Worm (Caenorhabditis elegans) whole organism, L4/young adult: ENCODE measurements around the gene fip-2.

Source experiments
- W03F9.2 ChIP-seq: fragments of 150-350 bp; optimal IDR thresholded peaks from 2 replicates; lab custom pipeline; 2014; ENCODE audit warnings: missing biosample characterization, missing genetic modification characterization
- dao-5 ChIP-seq: sonication (generic microtip); optimal IDR thresholded peaks from 2 replicates; lab custom pipeline; 2016; ENCODE audit warnings: missing genotype, missing genetic modification characterization, moderate library complexity, missing compliant biosample characterization
- him-1 ChIP-seq: sonication (generic microtip); optimal IDR thresholded peaks from 2 replicates; lab custom pipeline; 2016; ENCODE audit warnings: missing genotype, missing genetic modification reagents, missing genetic modification characterization, missing compliant biosample characterization

Gene fip-2

ce11 chrV:9076273-9076672 is 8.5 kb downstream of the fip-2 start, which contains the start of gene T27E4.7:
T27E4.7 (minus strand) TSS chrV:9076322.
- TF ChIP-seq him-1 (tag; lab: Kevin White, UChicago) (no peak), dao-5 (tag; lab: Kevin White, UChicago) (no peak), W03F9.2 (tag; lab: Kevin White, UChicago) (no peak)

DNA sequence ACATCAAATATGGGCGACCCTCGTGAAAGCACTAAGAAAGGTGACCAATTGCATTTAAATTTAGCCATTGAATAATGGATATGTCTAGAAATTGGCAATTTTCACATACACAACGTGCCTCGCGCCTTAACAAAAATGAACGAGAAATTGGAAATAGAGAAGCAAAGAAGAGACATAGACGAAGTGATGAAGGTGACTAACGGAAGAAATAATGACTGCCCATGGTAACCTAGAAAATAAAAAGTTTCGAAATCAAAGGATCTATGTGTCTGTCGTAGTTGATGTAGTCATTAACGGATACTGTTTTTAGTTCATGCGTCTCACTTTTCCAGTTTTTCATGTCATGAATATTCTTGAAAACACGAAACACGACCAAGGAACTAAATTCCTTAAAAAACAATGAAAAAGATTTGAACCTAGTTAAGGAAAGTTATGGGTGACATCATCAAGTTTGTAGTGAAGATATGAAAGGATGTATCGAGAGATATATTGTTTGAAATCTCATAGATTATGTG is 10.3 kb downstream of the fip-2 start:
- no peak for TF ChIP-seq dao-5 (tag; lab: Kevin White, UChicago)
- no peak for TF ChIP-seq W03F9.2 (tag; lab: Kevin White, UChicago)
- no peak for TF ChIP-seq him-1 (tag; lab: Kevin White, UChicago)

ce11 chrV:9078815-9079525 is 11.2 kb downstream of the fip-2 start:
- TF ChIP-seq him-1 (tag; lab: Kevin White, UChicago) (no peak), dao-5 (tag; lab: Kevin White, UChicago) (no peak), W03F9.2 (tag; lab: Kevin White, UChicago) (no peak)

DNA sequence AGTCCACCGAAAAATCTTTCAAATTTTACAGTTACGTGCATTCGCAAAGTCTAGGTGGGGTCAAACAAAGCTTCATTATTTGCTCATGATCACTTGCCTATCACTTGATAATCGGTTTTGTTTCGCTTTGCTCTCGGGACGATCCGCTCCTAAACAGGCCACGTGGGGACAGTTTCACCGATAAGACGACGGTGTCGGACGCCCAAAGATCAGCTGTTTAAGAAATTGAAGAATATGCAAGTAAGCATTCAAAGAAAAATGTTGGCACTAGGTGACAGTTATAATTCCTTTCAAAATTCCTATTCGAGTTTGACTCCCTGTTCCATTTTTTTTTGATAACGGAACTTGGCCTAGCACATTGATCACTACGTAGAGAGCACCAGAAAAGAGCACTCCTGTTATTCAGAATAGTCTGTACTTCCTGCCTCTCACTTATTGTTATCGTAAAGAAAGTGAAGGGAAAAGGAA is 12.2 kb downstream of the fip-2 start:
- TF ChIP-seq W03F9.2 (tag; lab: Kevin White, UChicago) (no peak), him-1 (tag; lab: Kevin White, UChicago) (no peak), dao-5 (tag; lab: Kevin White, UChicago) (no peak)

DNA sequence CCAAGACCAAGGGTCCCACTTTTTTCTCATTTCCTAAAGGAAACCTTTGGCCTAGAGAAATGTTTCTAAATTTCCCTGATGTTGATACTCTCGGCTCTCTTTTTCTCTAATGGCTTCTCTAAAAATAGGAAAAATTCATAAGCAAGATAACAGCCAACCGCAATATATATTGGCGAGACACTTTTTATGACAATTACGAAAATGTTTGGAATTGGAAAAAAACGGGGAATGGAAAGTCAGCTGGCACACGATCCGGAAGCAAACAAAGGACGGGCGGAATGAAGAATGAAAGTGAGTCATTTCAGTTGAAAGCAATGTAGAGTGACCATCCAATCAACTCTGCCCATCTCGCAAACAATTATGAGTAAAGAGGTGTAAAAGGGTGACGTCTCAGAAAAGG is 13.6 kb downstream of the fip-2 start:
- TF ChIP-seq dao-5 (tag; lab: Kevin White, UChicago): no peak

ce11 chrV:9082350-9082749 is 14.6 kb downstream of the fip-2 start:
- no peak for TF ChIP-seq W03F9.2 (tag; lab: Kevin White, UChicago)
- TF ChIP-seq dao-5 (tag; lab: Kevin White, UChicago): no peak
- no peak for TF ChIP-seq him-1 (tag; lab: Kevin White, UChicago)

- TF ChIP-seq W03F9.2 (tag; lab: Kevin White, UChicago) (no peak), dao-5 (tag; lab: Kevin White, UChicago) (no peak), him-1 (tag; lab: Kevin White, UChicago) (no peak)
These were observed 16.5 kb downstream of the fip-2 start for ce11 chrV:9084252-9084651.

- TF ChIP-seq W03F9.2 (tag; lab: Kevin White, UChicago) (no peak), dao-5 (tag; lab: Kevin White, UChicago) (no peak), him-1 (tag; lab: Kevin White, UChicago) (no peak)
These were observed 18.1 kb downstream of the fip-2 start for ce11 chrV:9085845-9086244.

DNA sequence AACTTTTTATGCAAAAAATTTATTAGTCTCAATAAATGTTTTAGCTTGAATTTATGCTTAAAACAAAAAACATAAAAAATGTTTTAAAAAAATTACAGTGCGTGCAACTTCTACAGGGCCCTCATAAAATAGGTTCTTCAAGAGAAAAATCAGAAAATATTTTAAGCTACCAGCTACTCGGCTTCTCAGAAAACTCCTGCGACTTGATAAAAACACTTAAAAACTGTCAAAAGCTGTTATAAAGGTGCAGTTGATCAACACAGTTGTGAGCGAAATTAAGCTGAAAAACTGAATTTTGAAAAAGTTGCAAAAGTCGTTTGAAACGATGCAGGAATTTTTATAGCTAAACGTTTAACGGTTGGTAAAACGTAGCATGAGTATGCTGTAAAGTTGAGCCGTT is 21.0 kb downstream of the fip-2 start:
- TF ChIP-seq dao-5 (tag; lab: Kevin White, UChicago): no peak

DNA sequence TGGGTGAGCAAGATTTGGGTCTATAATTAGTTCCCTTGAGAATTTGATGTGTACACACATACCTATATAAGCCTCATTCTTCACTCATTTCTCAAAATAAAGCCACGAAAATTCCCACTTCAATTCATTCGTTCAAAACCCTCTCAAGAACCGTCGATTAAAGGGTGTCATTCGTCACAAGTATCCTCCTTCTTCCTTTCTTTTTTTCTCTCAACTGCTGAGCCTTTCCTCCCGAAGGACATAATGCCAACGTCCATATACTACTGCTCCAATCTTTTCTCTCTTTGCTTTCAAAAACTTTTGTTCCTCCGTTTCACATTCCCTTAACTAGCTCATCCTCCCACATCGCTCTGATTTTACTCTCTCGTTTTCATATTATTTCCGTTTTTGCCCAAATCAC is 24.4 kb downstream of the fip-2 start, which contains the start of gene T27E4.1:
Gene T27E4.1 (plus strand): TSS at position 137 of the 400 bp plus-strand sequence.
- TF ChIP-seq dao-5 (tag; lab: Kevin White, UChicago) (no peak), him-1 (tag; lab: Kevin White, UChicago) (no peak), W03F9.2 (tag; lab: Kevin White, UChicago) (no peak)

ce11 chrV:9094060-9094628 is 26.4 kb downstream of the fip-2 start:
- TF ChIP-seq dao-5 (tag; lab: Kevin White, UChicago) (no peak), him-1 (tag; lab: Kevin White, UChicago) (no peak), W03F9.2 (tag; lab: Kevin White, UChicago) (no peak)

DNA sequence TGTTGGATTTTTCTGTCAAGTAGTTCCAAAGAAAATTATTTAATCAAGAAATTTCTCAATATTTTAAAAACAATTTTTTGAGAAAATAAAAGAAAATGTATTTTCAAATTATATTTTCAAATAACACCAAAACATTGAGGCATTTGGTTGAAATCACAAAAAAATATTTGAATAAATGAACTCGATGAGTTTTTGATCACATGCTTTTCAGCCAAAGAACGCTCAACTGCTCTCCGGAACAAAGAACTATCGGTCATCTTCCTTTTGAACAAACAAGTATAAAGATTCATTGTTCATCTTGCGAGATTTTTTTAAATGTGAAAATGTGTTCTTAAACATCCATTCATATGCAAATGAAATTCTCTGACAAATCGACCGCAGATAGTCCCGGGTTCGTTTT is 27.2 kb downstream of the fip-2 start:
- TF ChIP-seq dao-5 (tag; lab: Kevin White, UChicago) (no peak), him-1 (tag; lab: Kevin White, UChicago) (no peak), W03F9.2 (tag; lab: Kevin White, UChicago) (no peak)

ce11 chrV:9095613-9096317 is 28.0 kb downstream of the fip-2 start, which contains the start of gene F21C10.10:
F21C10.10 (plus strand) TSS chrV:9096267.
- TF ChIP-seq dao-5 (tag; lab: Kevin White, UChicago): no peak
- TF ChIP-seq W03F9.2 (tag; lab: Kevin White, UChicago): peak; percentile 32
